Worm (Caenorhabditis elegans) whole organism, L3 larva: ENCODE data around the gene pat-9.

Experiments
- mdl-1 ChIP-seq: fragments of 150-350 bp; optimal IDR thresholded peaks from 2 replicates; lab custom pipeline; 2014; ENCODE audit warnings: missing biosample characterization, missing genetic modification characterization
- nhr-12 ChIP-seq: fragments of 150-350 bp; optimal IDR thresholded peaks from 2 replicates; lab custom pipeline; 2014; ENCODE audit warnings: missing biosample characterization, missing genetic modification characterization
- nhr-28 ChIP-seq: fragments of 150-350 bp; optimal IDR thresholded peaks from 2 replicates; lab custom pipeline; 2014; ENCODE audit warnings: missing biosample characterization, missing genetic modification characterization
- unc-39 ChIP-seq: sonication (generic microtip); optimal IDR thresholded peaks from 4 replicates; lab custom pipeline; 2017; ENCODE audit warnings: missing biosample characterization, missing genetic modification characterization
- zag-1 ChIP-seq: fragments of 150-350 bp; optimal IDR thresholded peaks from 2 replicates; lab custom pipeline; 2014; ENCODE audit warnings: missing biosample characterization, missing genetic modification characterization

- TF ChIP-seq unc-39 (tag; lab: Kevin White, UChicago) (no peak), nhr-12 (no peak), nhr-28 (tag; lab: Kevin White, UChicago) (no peak), zag-1 (tag; lab: Kevin White, UChicago) (no peak), mdl-1 (tag; lab: Kevin White, UChicago) (no peak)
Observed at ce11 chrX:16530455-16530854, 6.2 kb upstream of the pat-9 start.
